Worm (Caenorhabditis elegans) whole organism, midembryonic: ENCODE data around the gene herd-1.

Experiments used
- cog-1 ChIP-seq: sonication (generic microtip); optimal IDR thresholded peaks from 2 replicates; lab custom pipeline; 2016; ENCODE audit warnings: missing genetic modification characterization, missing compliant biosample characterization
- flt-1 ChIP-seq: fragments of 200-800 bp; sonication (Bioruptor generic); IDR thresholded peaks from 2 replicates; pipeline ENCODE4 v1.3.6; 2022; ENCODE audit warnings: missing genetic modification characterization, missing compliant biosample characterization
- med-1 ChIP-seq: sonication (generic microtip); optimal IDR thresholded peaks from 2 replicates; lab custom pipeline; 2017; ENCODE audit warnings: missing genetic modification characterization, mild to moderate bottlenecking, missing compliant biosample characterization, antibody characterized with exemption, missing genetic modification reagents; ENCODE audit not compliant: insufficient read depth
- ztf-23 ChIP-seq: fragments of 200-800 bp; sonication (Bioruptor generic); IDR thresholded peaks from 2 replicates; pipeline ENCODE4 v1.3.6; 2022; ENCODE audit warnings: missing genetic modification reagents, missing genetic modification characterization, missing compliant biosample characterization
- ztf-29 ChIP-seq: fragments of 200-800 bp; sonication (Bioruptor generic); IDR thresholded peaks from 2 replicates; pipeline ENCODE4 v1.3.6; 2022; ENCODE audit warnings: missing genetic modification reagents, missing genetic modification characterization, missing compliant biosample characterization

ce11 chrIII:12510505-12510904 is 14.2 kb downstream of the herd-1 start:
- TF ChIP-seq flt-1 (GFP tag; lab: Robert Waterston, UW) (no peak), ztf-23 (GFP tag; lab: Robert Waterston, UW) (no peak), ztf-29 (no peak), cog-1 (tag; lab: Kevin White, UChicago) (no peak), med-1 (no peak)
